Fruit fly (Drosophila melanogaster) whole organism, prepupa: Measurements from ENCODE around the gene IFT46.
A peak's percentile ranks its signal among the peaks of the same experiment; 100 is the strongest.

ENCODE experiments used
- Blimp-1 ChIP-seq: fragments of 200-800 bp; sonication (Bioruptor generic); optimal IDR thresholded peaks from 3 replicates; lab custom pipeline; 2017; ENCODE audit warnings: missing biosample characterization, missing genetic modification characterization, mild to moderate bottlenecking, moderate library complexity, missing genetic modification reagents
- CG10631 ChIP-seq: fragments of 200-800 bp; sonication (Bioruptor generic); optimal IDR thresholded peaks from 2 replicates; lab custom pipeline; 2016; ENCODE audit warnings: missing biosample characterization, missing genetic modification characterization
- CG10669 ChIP-seq: fragments of 200-800 bp; sonication (Bioruptor generic); optimal IDR thresholded peaks from 3 replicates; lab custom pipeline; 2018; ENCODE audit warnings: missing biosample characterization, mild to moderate bottlenecking, missing genetic modification characterization, moderate library complexity
- CG11294 ChIP-seq: fragments of 200-800 bp; sonication (Bioruptor generic); IDR thresholded peaks from 2 replicates; pipeline ENCODE4 v1.3.6; 2022; ENCODE audit warnings: missing biosample characterization, missing genetic modification characterization
- CG15336 ChIP-seq: fragments of 200-800 bp; sonication (Bioruptor generic); IDR thresholded peaks from 2 replicates; pipeline ENCODE4 v1.3.6; 2022; ENCODE audit warnings: missing biosample characterization, missing genetic modification characterization
- CG1621 ChIP-seq: fragments of 200-800 bp; sonication (Bioruptor generic); optimal IDR thresholded peaks from 3 replicates; lab custom pipeline; 2018; ENCODE audit warnings: missing biosample characterization, mild to moderate bottlenecking, missing genetic modification characterization
- CG16779 ChIP-seq: fragments of 200-800 bp; sonication (Bioruptor generic); optimal IDR thresholded peaks from 3 replicates; lab custom pipeline; 2017; ENCODE audit warnings: missing biosample characterization, mild to moderate bottlenecking, missing genetic modification characterization
- CG3919 ChIP-seq: fragments of 200-800 bp; sonication (Bioruptor generic); optimal IDR thresholded peaks from 3 replicates; lab custom pipeline; 2016; ENCODE audit warnings: missing biosample characterization, missing genetic modification characterization
- CG4318 ChIP-seq: fragments of 200-800 bp; sonication (Bioruptor generic); optimal IDR thresholded peaks from 3 replicates; lab custom pipeline; 2017; ENCODE audit warnings: missing biosample characterization, mild to moderate bottlenecking, missing genetic modification characterization
- CG6163 ChIP-seq: fragments of 200-800 bp; sonication (Bioruptor generic); IDR thresholded peaks from 3 replicates; pipeline ENCODE4 v1.3.6; 2022; ENCODE audit warnings: missing biosample characterization, missing genetic modification characterization
- CG6792 ChIP-seq: fragments of 200-800 bp; sonication (Bioruptor generic); optimal IDR thresholded peaks from 3 replicates; lab custom pipeline; 2016; ENCODE audit warnings: missing biosample characterization, missing genetic modification characterization
- CG7368 ChIP-seq: fragments of 200-800 bp; sonication (Bioruptor generic); optimal IDR thresholded peaks from 3 replicates; lab custom pipeline; 2016; ENCODE audit warnings: missing biosample characterization, missing genetic modification characterization
- CG8119 ChIP-seq: fragments of 200-800 bp; sonication (Bioruptor generic); IDR thresholded peaks from 3 replicates; pipeline ENCODE4 v1.3.6; 2022; ENCODE audit warnings: missing biosample characterization, missing genetic modification characterization
- CG8319 ChIP-seq: fragments of 200-800 bp; sonication (Bioruptor generic); optimal IDR thresholded peaks from 3 replicates; lab custom pipeline; 2016; ENCODE audit warnings: missing biosample characterization, missing genetic modification characterization
- CG9139 ChIP-seq: fragments of 200-800 bp; sonication (Bioruptor generic); optimal IDR thresholded peaks from 3 replicates; lab custom pipeline; 2017; ENCODE audit warnings: missing biosample characterization, mild to moderate bottlenecking, missing genetic modification characterization
- Eip75B ChIP-seq: fragments of 200-800 bp; sonication (Bioruptor generic); optimal IDR thresholded peaks from 3 replicates; lab custom pipeline; 2016; ENCODE audit warnings: missing biosample characterization, missing genetic modification characterization
- Eip78C ChIP-seq: fragments of 200-800 bp; sonication (Bioruptor generic); peaks from one replicate; lab custom pipeline; 2016; ENCODE audit warnings: missing biosample characterization, missing genetic modification characterization
- Eip93F ChIP-seq: fragments of 200-800 bp; sonication (Bioruptor generic); optimal IDR thresholded peaks from 2 replicates; lab custom pipeline; 2016; ENCODE audit warnings: missing biosample characterization, mild to moderate bottlenecking, missing genetic modification characterization
- Ets21C ChIP-seq: fragments of 200-800 bp; sonication (Bioruptor generic); optimal IDR thresholded peaks from 3 replicates; lab custom pipeline; 2016; ENCODE audit warnings: missing biosample characterization, missing genetic modification characterization
- Ets96B ChIP-seq: fragments of 200-800 bp; optimal IDR thresholded peaks from 2 replicates; lab custom pipeline; 2019; ENCODE audit warnings: missing biosample characterization, mild to moderate bottlenecking, missing genetic modification characterization, moderate library complexity
- Gug ChIP-seq: fragments of 200-800 bp; sonication (Bioruptor generic); IDR thresholded peaks from 2 replicates; pipeline ENCODE4 v1.3.6; 2022; ENCODE audit warnings: missing biosample characterization, missing genetic modification characterization
- Hr38 ChIP-seq: sonication (Bioruptor generic); optimal IDR thresholded peaks from 2 replicates; lab custom pipeline; 2016; ENCODE audit warnings: missing biosample characterization, missing genetic modification characterization
- Hr39 ChIP-seq: fragments of 200-800 bp; sonication (Bioruptor generic); optimal IDR thresholded peaks from 2 replicates; lab custom pipeline; 2016; ENCODE audit warnings: missing biosample characterization, missing genetic modification characterization
- Hr4 ChIP-seq: fragments of 200-800 bp; sonication (Bioruptor generic); optimal IDR thresholded peaks from 3 replicates; lab custom pipeline; 2016; ENCODE audit warnings: missing biosample characterization, missing genetic modification characterization
- Lpt ChIP-seq: fragments of 200-800 bp; sonication (Bioruptor generic); optimal IDR thresholded peaks from 3 replicates; lab custom pipeline; 2016; ENCODE audit warnings: missing biosample characterization, missing genetic modification characterization
- Met ChIP-seq: fragments of 200-800 bp; sonication (Bioruptor generic); optimal IDR thresholded peaks from 3 replicates; lab custom pipeline; 2016; ENCODE audit warnings: missing biosample characterization, missing genetic modification characterization
- OdsH ChIP-seq: fragments of 200-800 bp; sonication (Bioruptor generic); optimal IDR thresholded peaks from 3 replicates; lab custom pipeline; 2016; ENCODE audit warnings: missing biosample characterization, missing genetic modification characterization
- Smox ChIP-seq: fragments of 200-800 bp; sonication (Bioruptor generic); optimal IDR thresholded peaks from 3 replicates; lab custom pipeline; 2016; ENCODE audit warnings: missing biosample characterization, missing genetic modification characterization
- Sox102F ChIP-seq: fragments of 200-800 bp; sonication (Bioruptor generic); optimal IDR thresholded peaks from 2 replicates; lab custom pipeline; 2016; ENCODE audit warnings: missing biosample characterization, mild to moderate bottlenecking, missing genetic modification characterization
- Sox14 ChIP-seq: fragments of 200-800 bp; sonication (Bioruptor generic); optimal IDR thresholded peaks from 3 replicates; lab custom pipeline; 2016; ENCODE audit warnings: missing biosample characterization, missing genetic modification characterization
- Sox15 ChIP-seq: fragments of 200-800 bp; sonication (Bioruptor generic); optimal IDR thresholded peaks from 3 replicates; lab custom pipeline; 2016; ENCODE audit warnings: missing biosample characterization, missing genetic modification characterization
- achi ChIP-seq: fragments of 200-800 bp; sonication (Bioruptor generic); optimal IDR thresholded peaks from 3 replicates; lab custom pipeline; 2016; ENCODE audit warnings: missing biosample characterization, missing genetic modification characterization
- cyc ChIP-seq: fragments of 200-800 bp; sonication (Bioruptor generic); optimal IDR thresholded peaks from 3 replicates; lab custom pipeline; 2016; ENCODE audit warnings: missing biosample characterization, missing genetic modification characterization
- dac ChIP-seq: fragments of 200-800 bp; sonication (Bioruptor generic); optimal IDR thresholded peaks from 2 replicates; lab custom pipeline; 2017; ENCODE audit warnings: missing biosample characterization, mild to moderate bottlenecking, missing genetic modification characterization
- dsx ChIP-seq: fragments of 200-800 bp; optimal IDR thresholded peaks from 3 replicates; lab custom pipeline; 2019; ENCODE audit warnings: missing biosample characterization, mild to moderate bottlenecking, missing genetic modification characterization, moderate library complexity; ENCODE audit not compliant: poor library complexity, severe bottlenecking
- eg ChIP-seq: fragments of 200-800 bp; sonication (Bioruptor generic); IDR thresholded peaks from 3 replicates; pipeline ENCODE4 v1.3.6; 2022; ENCODE audit warnings: missing biosample characterization, missing genetic modification characterization
- esn ChIP-seq: fragments of 200-800 bp; sonication (Bioruptor generic); optimal IDR thresholded peaks from 2 replicates; lab custom pipeline; 2016; ENCODE audit warnings: missing biosample characterization, mild to moderate bottlenecking, missing genetic modification characterization, moderate library complexity
- fd59A ChIP-seq: fragments of 200-800 bp; sonication (Bioruptor generic); optimal IDR thresholded peaks from 2 replicates; lab custom pipeline; 2017; ENCODE audit warnings: missing biosample characterization, mild to moderate bottlenecking, missing genetic modification characterization, missing genetic modification reagents
- fd85E ChIP-seq: fragments of 200-800 bp; sonication (Bioruptor generic); optimal IDR thresholded peaks from 3 replicates; lab custom pipeline; 2016; ENCODE audit warnings: missing biosample characterization, missing genetic modification characterization
- lz ChIP-seq: fragments of 200-800 bp; sonication (Bioruptor generic); optimal IDR thresholded peaks from 3 replicates; lab custom pipeline; 2016; ENCODE audit warnings: missing biosample characterization, missing genetic modification characterization
- pdm3 ChIP-seq: fragments of 200-800 bp; sonication (Bioruptor generic); optimal IDR thresholded peaks from 3 replicates; lab custom pipeline; 2016; ENCODE audit warnings: missing biosample characterization, missing genetic modification characterization
- salr ChIP-seq, 2 experiments: fragments of 200-800 bp; sonication (Bioruptor generic); optimal IDR thresholded peaks; 3 replicates each; lab custom pipeline; 2016 to 2018; ENCODE audit warnings: missing biosample characterization in 2 of 2, missing genetic modification characterization in 2 of 2, mild to moderate bottlenecking in 1 of 2
- spab ChIP-seq: fragments of 200-800 bp; sonication (Bioruptor generic); optimal IDR thresholded peaks from 2 replicates; lab custom pipeline; 2017; ENCODE audit warnings: missing biosample characterization, mild to moderate bottlenecking, missing genetic modification characterization, missing genetic modification reagents
- ss ChIP-seq, 2 experiments: fragments of 200-800 bp; sonication (Bioruptor generic); optimal IDR thresholded peaks; 2 replicates in 1 of 2; 3 replicates in 1 of 2; lab custom pipeline; 2017 to 2018; ENCODE audit warnings: mild to moderate bottlenecking in 2 of 2, missing biosample characterization in 2 of 2, missing genetic modification characterization in 2 of 2, moderate library complexity in 1 of 2
- svp ChIP-seq: fragments of 200-800 bp; sonication (Bioruptor generic); peaks from one replicate; lab custom pipeline; 2016; ENCODE audit warnings: missing biosample characterization, missing genetic modification characterization
- topi ChIP-seq: fragments of 200-800 bp; sonication (Bioruptor generic); optimal IDR thresholded peaks from 3 replicates; lab custom pipeline; 2016; ENCODE audit warnings: missing biosample characterization, missing genetic modification characterization
- vri ChIP-seq: fragments of 200-800 bp; sonication (Bioruptor generic); optimal IDR thresholded peaks from 3 replicates; lab custom pipeline; 2016; ENCODE audit warnings: missing biosample characterization, mild to moderate bottlenecking, missing genetic modification characterization

IFT46 gene

dm6 chr2L:18664707-18665550 lies 49.0 kb upstream of the IFT46 start (continued):
- TF ChIP-seq salr (GFP tag; optimal IDR thresholded peaks at IDR 0.05; lab: Kevin White, UChicago) (peak; percentile 53 to 79), dac (GFP tag; lab: Kevin White, UChicago) (peak; percentile 5), achi (GFP tag; lab: Kevin White, UChicago) (peak; percentile 84), fd85E (GFP tag; lab: Kevin White, UChicago) (no peak), svp (GFP tag; lab: Kevin White, UChicago) (peak; percentile 90), dsx (peak; percentile 81), Smox (GFP tag; lab: Kevin White, UChicago) (peak; percentile 85), CG9139 (peak; percentile 79), Hr4 (GFP tag; lab: Kevin White, UChicago) (peak; percentile 50), CG10631 (GFP tag; lab: Kevin White, UChicago) (peak; percentile 82), CG1621 (peak; percentile 64), fd59A (GFP tag; lab: Kevin White, UChicago) (peak; percentile 77), CG6163 (GFP tag; lab: Robert Waterston, UW) (peak; percentile 47)

- TF ChIP-seq Blimp-1 (no peak), OdsH (GFP tag; lab: Kevin White, UChicago) (peak; percentile 35), Hr4 (GFP tag; lab: Kevin White, UChicago) (peak; percentile 56), Sox14 (GFP tag; lab: Kevin White, UChicago) (peak; percentile 19), CG16779 (tag; lab: Kevin White, UChicago) (no peak), CG6163 (GFP tag; lab: Robert Waterston, UW) (peak; percentile 52; the same call in 2 of the 3 replicates), salr (GFP tag; optimal IDR thresholded peaks at IDR 0.05; lab: Kevin White, UChicago) (peak in 1 of 2 experiments; percentile 19), Met (GFP tag; lab: Kevin White, UChicago) (peak; percentile 32), dac (GFP tag; lab: Kevin White, UChicago) (no peak), CG15336 (GFP tag; lab: Robert Waterston, UW) (peak; percentile 52), Gug (GFP tag; lab: Robert Waterston, UW) (peak; percentile 23; the same call in 1 of the 2 replicates), lz (GFP tag; lab: Kevin White, UChicago) (peak; percentile 21), CG10631 (GFP tag; lab: Kevin White, UChicago) (peak; percentile 26), CG8319 (GFP tag; lab: Kevin White, UChicago) (no peak), Eip93F (GFP tag; lab: Kevin White, UChicago) (no peak), CG11294 (no peak), eg (GFP tag; lab: Robert Waterston, UW) (peak; percentile 57), Hr38 (GFP tag; lab: Kevin White, UChicago) (no peak), cyc (GFP tag; lab: Kevin White, UChicago) (no peak), spab (GFP tag; lab: Kevin White, UChicago) (no peak), achi (GFP tag; lab: Kevin White, UChicago) (no peak), vri (no peak), topi (peak; percentile 14), Eip75B (GFP tag; lab: Kevin White, UChicago) (no peak), CG8119 (GFP tag; lab: Robert Waterston, UW) (0 out of 3 replicates have a peak, but pooled peaks have one; percentile 20), CG4318 (GFP tag; lab: Kevin White, UChicago) (peak; percentile 15), Sox15 (no peak), pdm3 (GFP tag; lab: Kevin White, UChicago) (peak; percentile 22), Lpt (GFP tag; lab: Kevin White, UChicago) (peak; percentile 25), CG7368 (GFP tag; lab: Kevin White, UChicago) (no peak), ss (GFP tag; optimal IDR thresholded peaks at IDR 0.05; lab: Kevin White, UChicago) (no peak), fd85E (GFP tag; lab: Kevin White, UChicago) (no peak), CG3919 (GFP tag; lab: Kevin White, UChicago) (peak; percentile 18), Ets21C (GFP tag; lab: Kevin White, UChicago) (no peak), Sox102F (no peak), CG6792 (GFP tag; lab: Kevin White, UChicago) (no peak), CG10669 (GFP tag; lab: Kevin White, UChicago) (no peak), Hr39 (GFP tag; lab: Kevin White, UChicago) (no peak), Eip78C (GFP tag; lab: Kevin White, UChicago) (peak; percentile 74), esn (GFP tag; lab: Kevin White, UChicago) (peak; percentile 39), Ets96B (tag; lab: Kevin White, UChicago) (no peak), dsx (no peak)
Measured at dm6 chr2L:18663395-18663794, 47.5 kb upstream of the IFT46 start.
